Worm (Caenorhabditis elegans): ENCODE results near the gene F40H3.2.

DNA sequence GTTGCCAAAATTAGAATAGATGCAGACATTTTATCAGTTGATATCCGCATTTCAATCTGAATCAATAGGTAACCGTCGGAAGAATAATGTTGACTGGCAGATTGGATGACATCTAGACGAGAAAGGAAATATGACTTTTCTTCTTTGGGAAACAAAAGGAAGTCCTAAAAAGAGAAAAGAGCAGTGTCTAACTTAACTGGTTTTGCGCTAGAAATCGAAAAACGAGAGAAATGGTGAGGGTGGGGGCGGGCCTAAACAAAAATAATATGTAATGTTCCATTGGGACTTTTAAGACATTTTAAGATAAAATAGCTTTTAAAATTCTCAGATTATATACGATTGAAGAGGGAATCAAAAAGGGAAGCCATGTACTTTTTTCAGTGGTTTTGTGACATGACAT, 12.5 kb upstream of the F40H3.2 start, which contains the start of gene exp-1:
- TF ChIP-seq lin-13 (tag; optimal IDR thresholded peaks at IDR 0.05) (no peak), mls-2 (tag; optimal IDR thresholded peaks at IDR 0.05) (no peak), unc-62 (GFP tag; optimal IDR thresholded peaks at IDR 0.05) (no peak)
